Worm (Caenorhabditis elegans): ENCODE measurements around the gene T16G1.18.

T16G1.18 gene

DNA sequence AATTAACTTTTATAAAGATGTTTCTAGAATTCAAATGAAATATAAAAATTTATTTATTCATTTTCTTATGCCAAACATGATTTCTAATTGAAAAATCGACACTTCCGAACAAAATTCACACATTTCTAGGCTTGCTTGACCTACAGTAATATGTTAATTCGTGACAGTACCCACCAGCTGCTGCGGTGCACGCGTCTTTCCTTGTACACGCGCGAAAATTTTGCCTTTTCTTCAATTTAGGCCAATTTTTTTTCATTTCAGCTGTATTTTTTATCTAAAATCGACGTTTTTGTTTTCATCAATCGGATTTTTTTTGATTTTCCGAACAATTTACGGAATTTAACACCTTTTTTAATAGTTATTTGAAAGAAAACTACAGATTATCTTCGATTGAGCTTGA lies 49.0 kb downstream of the T16G1.18 start (continued):
- no peak for TF ChIP-seq F55B11.4 (tag; optimal IDR thresholded peaks at IDR 0.05; ENCODE audit: borderline replicate concordance, insufficient read depth)
- TF ChIP-seq Y56A3A.18 (GFP tag; IDR thresholded peaks at IDR 0.05): no peak
- TF ChIP-seq Y67H2A.10 (GFP tag; conservative IDR thresholded peaks at IDR 0.05): no peak
- TF ChIP-seq cebp-1 (GFP tag; IDR thresholded peaks at IDR 0.05): no peak
- TF ChIP-seq cebp-1 (tag; optimal IDR thresholded peaks at IDR 0.05): no peak
- TF ChIP-seq unc-130 (GFP tag; optimal IDR thresholded peaks at IDR 0.05): peak; percentile 12
- no peak for TF ChIP-seq repo-1 (tag; optimal IDR thresholded peaks at IDR 0.05)
- TF ChIP-seq ztf-18 (tag; optimal IDR thresholded peaks at IDR 0.05): no peak
- peak; percentile 66 for TF ChIP-seq B0019.2 (GFP tag; conservative IDR thresholded peaks at IDR 0.05)
- TF ChIP-seq lin-40 (tag; optimal IDR thresholded peaks at IDR 0.05): no peak
- TF ChIP-seq lin-35 (GFP tag; optimal IDR thresholded peaks at IDR 0.05): no peak
- no peak for TF ChIP-seq madf-10 (tag; optimal IDR thresholded peaks at IDR 0.05)
- no peak for TF ChIP-seq unc-62 (GFP tag; optimal IDR thresholded peaks at IDR 0.05)
- no peak for TF ChIP-seq zim-3 (tag; optimal IDR thresholded peaks at IDR 0.05)
- no peak for TF ChIP-seq F39B2.1 (GFP tag; IDR thresholded peaks at IDR 0.05)
- peak; percentile 54; the same call in 1 of the 2 replicates for TF ChIP-seq rcor-1 (GFP tag; IDR thresholded peaks at IDR 0.05)
- no peak for TF ChIP-seq lsy-27 (tag; optimal IDR thresholded peaks at IDR 0.05; ENCODE audit: borderline replicate concordance, insufficient read depth)
- no peak for TF ChIP-seq let-607 (tag; optimal IDR thresholded peaks at IDR 0.05)
- TF ChIP-seq F57A8.1 (GFP tag; optimal IDR thresholded peaks at IDR 0.05): no peak
- TF ChIP-seq hsf-1 (GFP tag; IDR thresholded peaks at IDR 0.05): no peak
- no peak for TF ChIP-seq ztf-22 (GFP tag; optimal IDR thresholded peaks at IDR 0.05)
- TF ChIP-seq lag-1 (GFP tag; IDR thresholded peaks at IDR 0.05): no peak
- no peak for TF ChIP-seq nhr-90 (tag; optimal IDR thresholded peaks at IDR 0.05)
- TF ChIP-seq Y79H2A.3 (GFP tag; conservative IDR thresholded peaks at IDR 0.05): no peak
- no peak for TF ChIP-seq ama-1 (optimal IDR thresholded peaks at IDR 0.05)
- no peak for TF ChIP-seq ama-1 (GFP tag; optimal IDR thresholded peaks at IDR 0.05)
- no peak for TF ChIP-seq aptf-2 (GFP tag; conservative IDR thresholded peaks at IDR 0.05)
- no peak for TF ChIP-seq nhr-27 (tag; optimal IDR thresholded peaks at IDR 0.05)
- no peak for TF ChIP-seq C17E4.6 (GFP tag; IDR thresholded peaks at IDR 0.05)
- no peak for TF ChIP-seq mel-28 (tag; optimal IDR thresholded peaks at IDR 0.05; ENCODE audit: borderline replicate concordance)
- no peak for TF ChIP-seq sdz-38 (tag; optimal IDR thresholded peaks at IDR 0.05)
- no peak for TF ChIP-seq F10E7.11 (tag; optimal IDR thresholded peaks at IDR 0.05)
- no peak for TF ChIP-seq tbp1 (GFP tag; optimal IDR thresholded peaks at IDR 0.05)
- TF ChIP-seq F37B4.10 (GFP tag; IDR thresholded peaks at IDR 0.05): no peak
- peak; percentile 99 for TF ChIP-seq lsl-1 (GFP tag; optimal IDR thresholded peaks at IDR 0.05)
- no peak for TF ChIP-seq rpc-1 (optimal IDR thresholded peaks at IDR 0.05)
- peak; percentile 4 for TF ChIP-seq rpc-1 (tag; optimal IDR thresholded peaks at IDR 0.05)
- TF ChIP-seq dpl-1 (GFP tag; optimal IDR thresholded peaks at IDR 0.05): peak; percentile 91
- TF ChIP-seq Y53G8AR.9 (GFP tag; conservative IDR thresholded peaks at IDR 0.05): no peak
- no peak for TF ChIP-seq die-1 (tag; optimal IDR thresholded peaks at IDR 0.05)
- TF ChIP-seq egrh-3 (GFP tag; IDR thresholded peaks at IDR 0.05): no peak
- no peak for TF ChIP-seq let-526 (GFP tag; IDR thresholded peaks at IDR 0.05)
- no peak for TF ChIP-seq hmg-20 (GFP tag; IDR thresholded peaks at IDR 0.05)
- TF ChIP-seq rec-8 (tag; optimal IDR thresholded peaks at IDR 0.05): no peak
- no peak for TF ChIP-seq cebp-2 (GFP tag; IDR thresholded peaks at IDR 0.05)
- TF ChIP-seq somi-1 (GFP tag; optimal IDR thresholded peaks at IDR 0.05): no peak
- TF ChIP-seq F52B5.7 (tag; optimal IDR thresholded peaks at IDR 0.05): no peak
- no peak for TF ChIP-seq nfya-1 (tag; optimal IDR thresholded peaks at IDR 0.05; ENCODE audit: borderline replicate concordance, insufficient read depth)
- peak; percentile 34; the same call in 1 of the 2 replicates for TF ChIP-seq attf-3 (GFP tag; conservative IDR thresholded peaks at IDR 0.05)
- TF ChIP-seq attf-5 (GFP tag; optimal IDR thresholded peaks at IDR 0.05): no peak
